Fruit fly (Drosophila melanogaster) whole organism, wandering third instar larva: ENCODE data around the gene CG31805.

Experiments used
- Abd-B ChIP-seq: fragments of >200 bp; optimal IDR thresholded peaks from 2 replicates; lab custom pipeline; 2017; ENCODE audit warnings: missing biosample characterization, missing genetic modification characterization
- Dfd ChIP-seq: fragments of >200 bp; optimal IDR thresholded peaks from 2 replicates; lab custom pipeline; 2017; ENCODE audit warnings: missing biosample characterization, missing genetic modification characterization
- GATAd ChIP-seq: sonication (Bioruptor generic); optimal IDR thresholded peaks from 2 replicates; lab custom pipeline; 2016; ENCODE audit warnings: missing biosample characterization, missing genetic modification characterization
- N ChIP-seq: fragments of >200 bp; optimal IDR thresholded peaks from 2 replicates; lab custom pipeline; 2018; ENCODE audit warnings: missing biosample characterization, missing external identifiers, missing genetic modification characterization
- dl ChIP-seq, 2 experiments: fragments of 175-275, 200-275 bp in 1 of 2; fragments of 200-275 bp in 1 of 2; sonication (Bioruptor generic); optimal IDR thresholded peaks; lab custom pipeline; 2018; ENCODE audit warnings: mild to moderate bottlenecking in 2 of 2, missing biosample characterization in 2 of 2, missing genetic modification characterization in 2 of 2, moderate library complexity in 2 of 2; ENCODE audit not compliant: partially characterized antibody in 2 of 2, insufficient read depth in 1 of 2
- dmrt93B ChIP-seq: fragments of 200-800 bp; sonication (Bioruptor generic); optimal IDR thresholded peaks from 2 replicates; lab custom pipeline; 2018; ENCODE audit warnings: missing biosample characterization, mild to moderate bottlenecking, missing genetic modification characterization
- foxo ChIP-seq, 2 experiments: fragments of 200-800 bp; sonication (Bioruptor generic); optimal IDR thresholded peaks; 2 replicates in 1 of 2; 3 replicates in 1 of 2; lab custom pipeline; 2016 to 2017; ENCODE audit warnings: missing biosample characterization in 2 of 2, missing genetic modification characterization in 2 of 2
- h ChIP-seq: fragments of 200-800 bp; sonication (Bioruptor generic); optimal IDR thresholded peaks from 3 replicates; lab custom pipeline; 2016; ENCODE audit warnings: missing biosample characterization, mild to moderate bottlenecking, missing genetic modification characterization
- psq ChIP-seq: fragments of 200-800 bp; sonication (Bioruptor generic); optimal IDR thresholded peaks from 3 replicates; lab custom pipeline; 2017; ENCODE audit warnings: missing biosample characterization, mild to moderate bottlenecking, missing genetic modification characterization, moderate library complexity
- sage ChIP-seq: fragments of 200-800 bp; sonication (Bioruptor generic); optimal IDR thresholded peaks from 2 replicates; lab custom pipeline; 2016; ENCODE audit warnings: missing biosample characterization, mild to moderate bottlenecking, missing genetic modification characterization
- tai ChIP-seq: sonication (Bioruptor generic); optimal IDR thresholded peaks from 2 replicates; lab custom pipeline; 2016; ENCODE audit warnings: missing biosample characterization, missing genetic modification characterization
- usp ChIP-seq: fragments of >200 bp; optimal IDR thresholded peaks from 2 replicates; lab custom pipeline; 2017; ENCODE audit warnings: missing biosample characterization, missing genetic modification characterization

DNA sequence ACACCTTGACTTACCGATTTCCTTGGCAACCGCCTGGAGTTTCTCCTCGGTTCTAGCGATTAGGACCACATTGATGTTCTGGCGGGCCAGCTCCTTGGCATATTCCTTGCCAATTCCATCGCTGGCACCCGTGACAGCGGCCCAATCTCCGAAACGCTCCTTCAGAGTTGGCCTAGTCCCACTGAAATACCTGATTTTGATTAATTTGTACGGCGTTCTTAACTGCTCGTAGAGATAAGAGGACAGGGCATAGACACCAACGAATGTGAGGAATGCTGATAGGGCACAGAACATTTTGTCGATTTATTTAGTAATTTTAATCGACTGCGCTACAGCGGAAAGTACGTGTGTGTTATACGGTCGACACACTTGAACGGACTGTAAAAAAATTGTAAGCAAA is 39.1 kb downstream of the CG31805 start, which contains the start of gene CG6012:
- TF ChIP-seq Dfd (GFP tag; lab: Kevin White, UChicago) (no peak), N (GFP tag; lab: Kevin White, UChicago) (no peak), foxo (GFP tag; optimal IDR thresholded peaks at IDR 0.05; lab: Kevin White, UChicago) (no peak), h (no peak), usp (GFP tag; lab: Kevin White, UChicago) (no peak), dl (GFP tag; optimal IDR thresholded peaks at IDR 0.05; lab: Kevin White, UChicago; ENCODE audit: insufficient read depth in 1 of 2, partially characterized antibody in 2 of 2) (no peak), Abd-B (no peak), sage (GFP tag; lab: Kevin White, UChicago) (no peak), GATAd (GFP tag; lab: Kevin White, UChicago) (no peak), tai (GFP tag; lab: Kevin White, UChicago) (no peak), psq (GFP tag; lab: Kevin White, UChicago) (no peak), dmrt93B (GFP tag; lab: Kevin White, UChicago) (no peak)
